Fruit fly (Drosophila melanogaster) whole organism, pupa: ENCODE data around the gene CG8176.

ENCODE experiments used
- CG14655 ChIP-seq: fragments of 200-800 bp; sonication (Bioruptor generic); optimal IDR thresholded peaks from 3 replicates; lab custom pipeline; 2017; ENCODE audit warnings: mild to moderate bottlenecking, missing biosample characterization, missing genetic modification reagents, missing genetic modification characterization
- CG17806 ChIP-seq: fragments of 200-800 bp; sonication (Bioruptor generic); optimal IDR thresholded peaks from 2 replicates; lab custom pipeline; 2018; ENCODE audit warnings: missing biosample characterization, mild to moderate bottlenecking, missing genetic modification characterization, moderate library complexity
- CG34367 ChIP-seq: fragments of 200-800 bp; sonication (Bioruptor generic); optimal IDR thresholded peaks from 2 replicates; lab custom pipeline; 2018; ENCODE audit warnings: missing biosample characterization, mild to moderate bottlenecking, missing genetic modification characterization
- CG8301 ChIP-seq: fragments of 200-800 bp; sonication (Bioruptor generic); optimal IDR thresholded peaks from 2 replicates; lab custom pipeline; 2018; ENCODE audit warnings: missing biosample characterization, mild to moderate bottlenecking, missing genetic modification characterization
- CG9948 ChIP-seq: fragments of 200-800 bp; sonication (Bioruptor generic); optimal IDR thresholded peaks from 2 replicates; lab custom pipeline; 2018; ENCODE audit warnings: missing biosample characterization, mild to moderate bottlenecking, missing genetic modification characterization, moderate library complexity
- D1 ChIP-seq: fragments of 200-800 bp; sonication (Bioruptor generic); optimal IDR thresholded peaks from 2 replicates; lab custom pipeline; 2018; ENCODE audit warnings: missing biosample characterization, mild to moderate bottlenecking, missing genetic modification characterization, moderate library complexity
- Ets98B ChIP-seq: fragments of 200-800 bp; sonication (Bioruptor generic); IDR thresholded peaks from 2 replicates; pipeline ENCODE4 v1.3.6; 2022; ENCODE audit warnings: missing biosample characterization, missing genetic modification characterization
- Pif1A ChIP-seq: fragments of 200-800 bp; sonication (Bioruptor generic); optimal IDR thresholded peaks from 3 replicates; lab custom pipeline; 2016; ENCODE audit warnings: missing biosample characterization, missing genetic modification characterization
- Snoo ChIP-seq: fragments of 200-800 bp; sonication (Bioruptor generic); optimal IDR thresholded peaks from 3 replicates; lab custom pipeline; 2017; ENCODE audit warnings: missing biosample characterization, mild to moderate bottlenecking, missing genetic modification characterization, inconsistent platforms
- fd96Ca ChIP-seq: fragments of 200-800 bp; sonication (Bioruptor generic); IDR thresholded peaks from 3 replicates; pipeline ENCODE4 v1.3.6; 2022; ENCODE audit warnings: missing biosample characterization, missing genetic modification characterization
- gl ChIP-seq: fragments of 200-800 bp; sonication (Bioruptor generic); optimal IDR thresholded peaks from 2 replicates; lab custom pipeline; 2018; ENCODE audit warnings: missing biosample characterization, mild to moderate bottlenecking, missing genetic modification characterization

DNA sequence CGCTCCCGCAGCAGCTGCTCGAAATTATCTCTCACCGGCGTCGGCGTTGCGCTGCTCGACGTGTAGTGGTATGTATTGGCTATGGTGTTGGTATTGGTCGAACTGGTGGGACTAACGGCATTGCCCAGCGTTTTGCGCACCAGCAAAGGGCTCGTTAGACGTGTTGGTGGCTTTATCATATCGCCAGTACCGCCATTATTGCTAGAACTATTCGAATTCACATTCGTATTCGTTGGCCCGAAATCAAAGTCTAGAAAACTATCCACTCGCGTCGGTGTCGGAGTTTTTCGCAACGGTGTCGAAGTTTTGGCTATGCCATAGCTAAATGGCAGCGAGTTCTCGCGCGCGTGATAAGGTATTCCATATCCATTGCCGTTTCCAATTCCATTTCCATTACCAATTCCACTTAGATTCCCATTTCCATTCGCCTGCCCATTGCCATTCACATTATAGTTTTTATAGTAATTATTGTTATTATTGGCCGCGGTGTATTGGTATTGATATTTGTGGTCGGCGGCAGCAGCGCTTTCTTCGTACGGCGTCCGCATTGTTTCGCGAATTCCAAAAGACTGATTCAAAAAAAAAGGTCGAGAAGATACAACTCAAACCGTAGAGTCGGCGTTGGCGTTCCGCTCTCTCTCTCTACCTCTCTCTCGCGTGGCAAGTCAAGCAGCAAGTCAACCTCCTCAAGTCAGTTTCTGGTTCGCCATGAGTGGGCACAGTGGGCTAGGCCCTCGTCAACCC is 16.8 kb downstream of the CG8176 start, which contains the start of gene by:
- TF ChIP-seq CG34367 (no peak), CG9948 (tag; lab: Kevin White, UChicago) (no peak), Pif1A (no peak), Snoo (no peak), Ets98B (GFP tag; lab: Robert Waterston, UW) (no peak; the same call in 1 of the 2 replicates), CG14655 (GFP tag; lab: Kevin White, UChicago) (no peak), gl (tag; lab: Kevin White, UChicago) (no peak), D1 (no peak), CG8301 (tag; lab: Kevin White, UChicago) (no peak), CG17806 (tag; lab: Kevin White, UChicago) (no peak), fd96Ca (no peak)
